Worm (Caenorhabditis elegans) whole organism, L3 larva: ENCODE data around the gene spe-29.

ENCODE experiments used
- aly-2 ChIP-seq: fragments of 150-350 bp; optimal IDR thresholded peaks from 2 replicates; lab custom pipeline; 2014; ENCODE audit warnings: missing biosample characterization, missing genetic modification characterization
- ceh-28 ChIP-seq: fragments of 150-350 bp; optimal IDR thresholded peaks from 2 replicates; lab custom pipeline; 2014; ENCODE audit warnings: missing biosample characterization, missing genetic modification reagents, missing genetic modification characterization
- daf-12 ChIP-seq: fragments of 150-350 bp; optimal IDR thresholded peaks from 2 replicates; lab custom pipeline; 2014; ENCODE audit warnings: missing biosample characterization, missing genetic modification reagents, missing genetic modification characterization
- egl-27 ChIP-seq: sonication (generic microtip); optimal IDR thresholded peaks from 4 replicates; lab custom pipeline; 2017; ENCODE audit warnings: missing biosample characterization, missing genetic modification reagents, missing genetic modification characterization
- elt-3 ChIP-seq, 3 experiments: fragments of 150-350 bp in 1 of 3; sonication (generic microtip) in 2 of 3; optimal IDR thresholded peaks; 2 replicates in 2 of 3; 4 replicates in 1 of 3; lab custom pipeline; 2014 to 2017; ENCODE audit warnings: missing biosample characterization in 3 of 3, missing genetic modification characterization in 3 of 3
- nhr-11 ChIP-seq: fragments of 150-350 bp; optimal IDR thresholded peaks from 2 replicates; lab custom pipeline; 2014; ENCODE audit warnings: missing biosample characterization, missing genetic modification characterization
- pha-4 ChIP-seq: fragments of 150-350 bp; optimal IDR thresholded peaks from 2 replicates; lab custom pipeline; 2014; ENCODE audit warnings: missing biosample characterization, missing genetic modification reagents, missing genetic modification characterization
- snpc-4 ChIP-seq: fragments of 150-350 bp; optimal IDR thresholded peaks from 2 replicates; lab custom pipeline; 2014; ENCODE audit warnings: missing biosample characterization, missing genetic modification characterization
- ztf-11 ChIP-seq: fragments of 150-350 bp; optimal IDR thresholded peaks from 2 replicates; lab custom pipeline; 2014; ENCODE audit warnings: missing biosample characterization, missing genetic modification characterization

- no peak for TF ChIP-seq elt-3 (tag; optimal IDR thresholded peaks at IDR 0.05; lab: Kevin White, UChicago)
- TF ChIP-seq snpc-4 (tag; lab: Kevin White, UChicago), result peak; percentile 61
- no peak for TF ChIP-seq nhr-11 (tag; lab: Kevin White, UChicago)
- TF ChIP-seq daf-12 (tag; lab: Kevin White, UChicago), result no peak
- no peak for TF ChIP-seq egl-27 (tag; lab: Kevin White, UChicago)
- no peak for TF ChIP-seq ztf-11 (tag; lab: Kevin White, UChicago)
- no peak for TF ChIP-seq aly-2
- TF ChIP-seq ceh-28 (tag; lab: Kevin White, UChicago), result no peak
- no peak for TF ChIP-seq pha-4 (tag; lab: Kevin White, UChicago)
Measured at ce11 chrIV:9884257-9884656, 49.4 kb upstream of the spe-29 start, which contains the start of the genes prp-18 and mccc-1.
